Fruit fly (Drosophila melanogaster) whole organism, wandering third instar larva: Measurements from ENCODE around the gene Eig71Ee.

Experiments
- CG32264 ChIP-seq: fragments of 200-800 bp; sonication (Bioruptor generic); optimal IDR thresholded peaks from 2 replicates; lab custom pipeline; 2016; ENCODE audit warnings: missing biosample characterization, missing genetic modification characterization
- br ChIP-seq: fragments of 200-800 bp; sonication (Bioruptor generic); optimal IDR thresholded peaks from 2 replicates; lab custom pipeline; 2016; ENCODE audit warnings: missing biosample characterization, missing genetic modification characterization
- h ChIP-seq: fragments of 200-800 bp; sonication (Bioruptor generic); optimal IDR thresholded peaks from 3 replicates; lab custom pipeline; 2016; ENCODE audit warnings: missing biosample characterization, mild to moderate bottlenecking, missing genetic modification characterization

dm6 chr3L:15692794-15693532 lies 37.2 kb upstream of the Eig71Ee start:
- no peak for TF ChIP-seq CG32264 (GFP tag; lab: Kevin White, UChicago)
- no peak for TF ChIP-seq h (GFP tag; lab: Kevin White, UChicago)
- no peak for TF ChIP-seq br (GFP tag; lab: Kevin White, UChicago)
